Worm (Caenorhabditis elegans): Measurements from ENCODE around the gene F18E3.10.
A peak's percentile ranks its signal among the peaks of the same experiment; 100 is the strongest.

F18E3.10 gene

DNA sequence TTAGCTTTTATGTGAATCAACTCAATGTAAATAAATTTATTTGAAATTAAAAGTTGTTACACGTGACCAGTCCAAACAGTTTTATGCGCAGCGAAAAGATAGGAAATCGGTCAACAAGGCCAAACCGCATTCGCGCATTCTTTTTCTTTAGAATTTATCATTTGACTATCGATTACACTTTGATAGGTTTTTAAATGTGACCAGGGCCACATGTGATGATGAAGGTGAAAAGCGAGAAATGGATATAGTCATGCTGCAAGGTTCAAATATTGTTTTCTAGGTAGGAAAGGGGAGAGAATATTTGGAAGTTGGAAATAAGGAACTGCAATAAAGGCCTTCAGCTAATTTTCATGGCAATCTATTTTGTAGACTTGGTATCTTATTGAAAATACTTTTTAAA lies 12.7 kb upstream of the F18E3.10 start (continued):
- TF ChIP-seq snpc-4 (tag; optimal IDR thresholded peaks at IDR 0.05) (no peak), sup-37 (GFP tag; optimal IDR thresholded peaks at IDR 0.05) (no peak), lsy-2 (tag; optimal IDR thresholded peaks at IDR 0.05) (peak in 1 of 2 experiments; percentile 44), nhr-77 (tag; optimal IDR thresholded peaks at IDR 0.05) (no peak), C04F5.9 (tag; optimal IDR thresholded peaks at IDR 0.05) (no peak), jun-1 (tag; optimal IDR thresholded peaks at IDR 0.05) (no peak), fkh-8 (tag; optimal IDR thresholded peaks at IDR 0.05) (no peak), irx-1 (tag; optimal IDR thresholded peaks at IDR 0.05) (no peak), nhr-85 (tag) (peak; percentile 93), hpl-2 (GFP tag; optimal IDR thresholded peaks at IDR 0.05) (no peak), fkh-4 (tag; optimal IDR thresholded peaks at IDR 0.05; ENCODE audit: borderline replicate concordance) (no peak), dpl-1 (GFP tag; optimal IDR thresholded peaks at IDR 0.05) (peak in 2 of 3 experiments; percentile 20 to 31), skn-1 (tag; optimal IDR thresholded peaks at IDR 0.05) (peak; percentile 54), unc-98 (GFP tag; IDR thresholded peaks at IDR 0.05) (no peak), hlh-17 (GFP tag; optimal IDR thresholded peaks at IDR 0.05; ENCODE audit: borderline replicate concordance) (no peak), lin-39 (tag; optimal IDR thresholded peaks at IDR 0.05) (no peak), aha-1 (tag; optimal IDR thresholded peaks at IDR 0.05) (no peak), nhr-19 (GFP tag; conservative IDR thresholded peaks at IDR 0.05) (peak; percentile 79)

DNA sequence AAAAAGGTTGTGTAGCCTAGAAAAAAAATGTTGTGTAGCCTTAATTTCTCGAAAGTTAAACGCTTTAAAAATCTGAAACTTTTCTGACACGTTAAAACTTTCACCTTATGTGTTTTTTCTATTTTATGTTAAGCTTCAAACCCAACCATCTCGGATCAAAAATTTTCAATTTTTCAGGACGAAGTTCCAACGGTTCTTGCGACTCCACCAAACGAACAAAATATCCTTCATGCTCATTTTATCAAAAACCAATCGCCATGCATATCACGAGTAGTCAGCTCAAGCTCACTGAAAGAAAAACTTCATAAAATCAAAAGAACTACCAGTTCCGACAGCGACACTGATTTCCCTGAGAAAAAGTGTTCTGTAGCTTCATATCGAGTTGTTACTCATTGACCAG lies 12.3 kb upstream of the F18E3.10 start:
- no peak for TF ChIP-seq unc-130 (tag; optimal IDR thresholded peaks at IDR 0.05)
- no peak for TF ChIP-seq fkh-10 (GFP tag; optimal IDR thresholded peaks at IDR 0.05)
- no peak for TF ChIP-seq isw-1 (GFP tag; IDR thresholded peaks at IDR 0.05)
- no peak for TF ChIP-seq lin-39 (tag; optimal IDR thresholded peaks at IDR 0.05)
- TF ChIP-seq ets-5 (GFP tag; IDR thresholded peaks at IDR 0.05): no peak

DNA sequence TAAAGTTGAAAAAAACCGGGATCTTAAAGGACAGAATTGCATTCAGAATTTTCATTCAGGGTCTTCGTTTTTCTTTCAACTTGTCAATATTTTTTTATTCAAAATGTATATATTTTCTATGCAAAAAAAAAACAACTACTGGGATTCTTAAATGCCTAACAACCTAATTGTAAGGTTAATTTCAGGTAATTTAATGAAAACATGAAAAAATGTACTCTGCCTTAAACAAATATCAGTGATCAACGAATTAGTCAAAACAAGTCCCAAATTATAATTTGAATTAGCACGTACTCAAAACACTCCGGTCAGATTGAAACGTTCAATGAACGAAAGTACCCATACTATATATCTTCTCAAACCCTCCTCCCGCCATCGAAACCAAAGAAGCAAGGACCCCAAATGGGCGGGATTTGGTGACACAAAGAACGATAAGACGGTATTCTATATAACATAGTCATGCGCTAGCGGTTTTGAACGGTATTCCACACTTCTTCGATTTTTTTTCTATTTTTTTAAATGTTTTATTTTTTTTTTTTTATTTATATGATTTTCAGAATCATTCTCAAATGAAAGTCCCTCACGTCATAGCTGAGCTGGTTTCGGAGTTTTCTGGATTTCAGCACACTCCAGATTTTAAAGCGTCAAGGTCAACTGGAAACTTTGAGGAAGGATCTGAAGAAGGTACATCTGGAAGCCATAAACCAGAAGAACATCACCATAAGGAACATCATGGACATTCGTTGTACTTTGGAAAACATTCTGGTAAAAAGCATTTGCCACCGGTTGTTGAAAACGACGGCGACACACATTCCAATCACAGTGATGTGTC lies 11.4 kb upstream of the F18E3.10 start, which contains the start of the genes ddo-2 and F25E5.8:
TSS of gene ddo-2 (minus strand) at position 330 of the 829 bp plus-strand sequence.
TSS of gene F25E5.8 (plus strand) at position 555 of the 829 bp plus-strand sequence.
- TF ChIP-seq ztf-11 (tag; optimal IDR thresholded peaks at IDR 0.05): no peak
- TF ChIP-seq lin-14 (GFP tag; optimal IDR thresholded peaks at IDR 0.05): peak; percentile 18
- TF ChIP-seq irx-1 (tag; optimal IDR thresholded peaks at IDR 0.05): no peak
- TF ChIP-seq elt-3 (tag; optimal IDR thresholded peaks at IDR 0.05): peak in 1 of 6 experiments; percentile 68
- no peak for TF ChIP-seq lin-39 (tag; optimal IDR thresholded peaks at IDR 0.05)
- 0 out of 2 replicates have a peak, but pooled peaks have one; percentile 7 for TF ChIP-seq grh-1 (GFP tag; IDR thresholded peaks at IDR 0.05)
- TF ChIP-seq unc-130 (tag; optimal IDR thresholded peaks at IDR 0.05): peak; percentile 81
- no peak for TF ChIP-seq elt-2 (tag; optimal IDR thresholded peaks at IDR 0.05)
- TF ChIP-seq snu-23 (GFP tag; optimal IDR thresholded peaks at IDR 0.05): peak; percentile 32
- no peak for TF ChIP-seq fos-1 (tag; optimal IDR thresholded peaks at IDR 0.05)
- TF ChIP-seq egl-27 (tag; optimal IDR thresholded peaks at IDR 0.05): no peak
- TF ChIP-seq mdl-1 (tag; optimal IDR thresholded peaks at IDR 0.05): peak in 1 of 2 experiments; percentile 38
- peak; percentile 20 for TF ChIP-seq tbx-2 (tag; optimal IDR thresholded peaks at IDR 0.05)
- TF ChIP-seq hlh-17 (GFP tag; optimal IDR thresholded peaks at IDR 0.05; ENCODE audit: borderline replicate concordance): no peak
- TF ChIP-seq lir-3 (tag; optimal IDR thresholded peaks at IDR 0.05; ENCODE audit: poor library complexity): no peak
- TF ChIP-seq nhr-28 (tag; optimal IDR thresholded peaks at IDR 0.05): no peak
- TF ChIP-seq lsy-2 (tag; optimal IDR thresholded peaks at IDR 0.05): no peak
- peak; percentile 24 for TF ChIP-seq skn-1 (tag; optimal IDR thresholded peaks at IDR 0.05)
- TF ChIP-seq ceh-82 (tag; optimal IDR thresholded peaks at IDR 0.05): no peak
- peak; percentile 87 for TF ChIP-seq nhr-85 (tag)
- peak; percentile 19 for TF ChIP-seq nhr-20 (tag; optimal IDR thresholded peaks at IDR 0.05)
- peak; percentile 48 for TF ChIP-seq nhr-90 (tag; optimal IDR thresholded peaks at IDR 0.05; ENCODE audit: poor library complexity)
- TF ChIP-seq lin-35 (GFP tag; optimal IDR thresholded peaks at IDR 0.05): peak in 1 of 2 experiments; percentile 31
- TF ChIP-seq jun-1 (tag; optimal IDR thresholded peaks at IDR 0.05): no peak
- peak; percentile 72 for TF ChIP-seq nhr-19 (GFP tag; conservative IDR thresholded peaks at IDR 0.05)
- peak; percentile 83 for TF ChIP-seq blmp-1 (tag; optimal IDR thresholded peaks at IDR 0.05)
- no peak for TF ChIP-seq ces-1 (GFP tag; optimal IDR thresholded peaks at IDR 0.05)
- no peak for TF ChIP-seq nhr-47 (tag; optimal IDR thresholded peaks at IDR 0.05)
- TF ChIP-seq pag-3 (tag; optimal IDR thresholded peaks at IDR 0.05; ENCODE audit: borderline replicate concordance, insufficient read depth): no peak
